Worm (Caenorhabditis elegans): ENCODE measurements around the gene F02C12.2.

DNA sequence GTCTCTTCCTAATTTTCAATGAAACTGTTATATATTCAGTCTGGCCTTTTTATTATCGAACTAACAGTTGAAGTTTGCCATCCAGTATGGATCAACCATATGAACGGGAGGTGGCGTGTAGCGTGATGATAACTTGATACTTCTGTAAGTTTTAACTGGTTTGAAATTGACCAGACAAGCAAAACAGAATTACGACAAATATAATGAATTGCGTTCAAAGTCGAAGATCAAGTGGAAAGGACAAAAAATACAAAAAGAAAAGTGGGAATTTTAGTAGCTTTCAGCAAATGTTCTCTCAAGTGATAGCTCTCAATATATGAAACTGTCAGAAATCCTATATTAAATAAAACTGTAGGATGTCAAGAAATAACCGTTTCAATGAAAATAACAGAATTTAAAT is 22.3 kb downstream of the F02C12.2 start, which contains the start of the genes C49F8.14 and gem-1:
- TF ChIP-seq ceh-43 (GFP tag; optimal IDR thresholded peaks at IDR 0.05) (no peak), M03D4.4 (tag; optimal IDR thresholded peaks at IDR 0.05) (no peak), mab-5 (tag; optimal IDR thresholded peaks at IDR 0.05) (no peak), pha-4 (tag; optimal IDR thresholded peaks at IDR 0.05) (no peak), unc-62 (GFP tag; optimal IDR thresholded peaks at IDR 0.05) (no peak), nhr-12 (tag; optimal IDR thresholded peaks at IDR 0.05) (no peak), nhr-76 (tag; optimal IDR thresholded peaks at IDR 0.05) (no peak), mls-2 (tag; optimal IDR thresholded peaks at IDR 0.05) (no peak), blmp-1 (tag; optimal IDR thresholded peaks at IDR 0.05) (no peak), lin-32 (GFP tag; optimal IDR thresholded peaks at IDR 0.05) (no peak), elt-3 (tag; optimal IDR thresholded peaks at IDR 0.05) (no peak)
